Worm (Caenorhabditis elegans) whole organism, L1 larva: ENCODE data around the gene F20B6.6.

Source experiments
- aly-2 ChIP-seq: fragments of 150-350 bp; optimal IDR thresholded peaks from 2 replicates; lab custom pipeline; 2014; ENCODE audit warnings: missing biosample characterization, missing genetic modification characterization
- ama-1 ChIP-seq: fragments of 150-350 bp; optimal IDR thresholded peaks from 2 replicates; lab custom pipeline; 2014
- dpl-1 ChIP-seq, 3 experiments: fragments of 150-350 bp in 2 of 3; sonication (generic microtip) in 1 of 3; optimal IDR thresholded peaks; 2 replicates each; lab custom pipeline; 2014 to 2017; ENCODE audit warnings: missing biosample characterization in 3 of 3, missing genetic modification characterization in 3 of 3, missing genetic modification reagents in 3 of 3
- elt-3 ChIP-seq, 6 experiments: fragments of 150-350 bp in 1 of 6; sonication (generic microtip); optimal IDR thresholded peaks; 2 replicates each; lab custom pipeline; 2017 to 2018; ENCODE audit warnings: missing biosample characterization in 6 of 6, missing genetic modification characterization in 6 of 6, inconsistent platforms in 1 of 6
- lin-39 ChIP-seq: fragments of 150-350 bp; optimal IDR thresholded peaks from 2 replicates; lab custom pipeline; 2014; ENCODE audit warnings: missing biosample characterization, missing genetic modification reagents, missing genetic modification characterization
- mdl-1 ChIP-seq, 2 experiments: fragments of 150-350 bp; optimal IDR thresholded peaks; 2 replicates each; lab custom pipeline; 2014 to 2017; ENCODE audit warnings: missing biosample characterization in 2 of 2, missing genetic modification characterization in 2 of 2, inconsistent platforms in 1 of 2
- nhr-11 ChIP-seq: fragments of 150-350 bp; optimal IDR thresholded peaks from 2 replicates; lab custom pipeline; 2014; ENCODE audit warnings: missing biosample characterization, missing genetic modification characterization
- nhr-85 ChIP-seq: sonication (generic microtip); peaks from one replicate; lab custom pipeline; 2016; ENCODE audit warnings: missing genetic modification characterization, inconsistent platforms, missing compliant biosample characterization
- skn-1 ChIP-seq: fragments of 150-350 bp; optimal IDR thresholded peaks from 2 replicates; lab custom pipeline; 2014; ENCODE audit warnings: missing biosample characterization, missing genetic modification characterization
- xbp-1 ChIP-seq: sonication (generic microtip); optimal IDR thresholded peaks from 2 replicates; lab custom pipeline; 2016; ENCODE audit warnings: missing genetic modification characterization, missing compliant biosample characterization

ce11 chrX:4246237-4246697 is 44.3 kb upstream of the F20B6.6 start:
- TF ChIP-seq skn-1 (no peak), aly-2 (tag; lab: Kevin White, UChicago) (no peak), lin-39 (tag; lab: Kevin White, UChicago) (no peak), xbp-1 (tag; lab: Kevin White, UChicago) (no peak), nhr-85 (tag; lab: Kevin White, UChicago) (no peak), mdl-1 (tag; optimal IDR thresholded peaks at IDR 0.05; lab: Kevin White, UChicago) (peak in 1 of 2 experiments; percentile 19), nhr-11 (no peak), elt-3 (tag; optimal IDR thresholded peaks at IDR 0.05; lab: Kevin White, UChicago) (peak in 1 of 6 experiments; percentile 37), dpl-1 (GFP tag; optimal IDR thresholded peaks at IDR 0.05; lab: Kevin White, UChicago) (no peak), ama-1 (lab: Kevin White, UChicago) (peak; percentile 89)
